Worm (Caenorhabditis elegans): Measurements from ENCODE around the gene math-24.

math-24 gene

DNA sequence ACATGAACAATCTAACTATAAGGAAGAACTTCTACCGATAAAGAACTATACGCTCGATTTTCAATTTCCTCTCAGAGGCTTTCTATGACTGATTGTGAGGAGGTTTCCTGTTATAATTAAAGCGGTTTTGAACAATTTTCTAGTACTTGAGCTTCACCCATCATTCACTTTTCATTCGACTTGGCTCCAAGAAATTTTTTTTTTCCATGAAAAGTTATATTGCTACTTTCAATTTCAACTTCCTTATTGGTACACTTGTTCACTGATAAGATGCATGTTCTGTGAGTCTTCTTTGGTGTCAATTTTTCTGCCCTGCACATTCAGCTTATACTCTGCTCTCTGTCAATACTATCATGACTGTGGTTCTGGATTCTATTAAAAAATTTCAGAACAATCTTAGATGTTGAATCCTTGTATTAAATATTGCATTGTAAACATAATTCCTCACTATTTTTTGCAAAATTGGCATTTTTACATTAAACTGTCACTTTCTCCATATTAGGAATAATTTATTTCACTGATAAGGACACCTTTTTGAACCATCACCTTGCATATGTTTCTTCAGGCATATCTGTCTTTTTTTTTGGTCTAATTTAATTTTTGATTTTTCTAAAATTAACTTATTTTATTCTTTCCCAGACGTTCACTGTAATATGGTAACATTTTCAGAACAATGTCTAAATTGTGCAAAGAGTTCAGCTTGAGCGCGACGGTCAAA lies 29.0 kb upstream of the math-24 start, which contains the start of gene math-10:
TSS of gene math-10 (plus strand) at position 668 of the 718 bp plus-strand sequence.
- TF ChIP-seq ceh-83 (GFP tag; optimal IDR thresholded peaks at IDR 0.05) (no peak), M03D4.4 (tag; optimal IDR thresholded peaks at IDR 0.05) (no peak), zip-8 (tag; optimal IDR thresholded peaks at IDR 0.05) (no peak), snpc-4 (tag; optimal IDR thresholded peaks at IDR 0.05) (no peak), lin-13 (tag; optimal IDR thresholded peaks at IDR 0.05) (no peak), mls-2 (tag; optimal IDR thresholded peaks at IDR 0.05) (no peak), bed-3 (GFP tag; optimal IDR thresholded peaks at IDR 0.05) (no peak), elt-1 (tag; optimal IDR thresholded peaks at IDR 0.05; ENCODE audit: borderline replicate concordance, insufficient read depth) (no peak), hlh-1 (tag; optimal IDR thresholded peaks at IDR 0.05) (no peak), unc-62 (GFP tag; optimal IDR thresholded peaks at IDR 0.05) (no peak), cnd-1 (tag; optimal IDR thresholded peaks at IDR 0.05) (no peak)

DNA sequence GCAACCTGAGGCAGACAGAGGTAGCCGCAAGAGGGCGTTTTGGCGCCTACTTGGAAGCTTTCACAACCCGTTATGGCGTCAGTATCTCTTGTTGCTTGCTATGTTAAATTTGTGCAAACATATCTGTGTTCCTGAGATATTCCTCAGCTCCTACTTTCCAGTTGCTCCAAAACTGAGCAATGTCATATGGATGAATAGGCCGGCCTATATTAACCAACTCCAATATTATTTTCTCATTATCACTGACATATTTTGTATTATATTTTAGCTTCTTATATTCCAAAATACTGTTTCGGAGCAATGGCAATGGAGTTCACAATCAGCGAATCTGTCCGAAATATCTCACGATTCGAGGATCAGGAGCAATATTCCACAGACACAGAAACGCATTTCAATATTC lies 24.4 kb upstream of the math-24 start, which contains the start of gene math-13:
TSS of gene math-13 (plus strand) at position 301 of the 400 bp plus-strand sequence.
- no peak for TF ChIP-seq mep-1 (tag; optimal IDR thresholded peaks at IDR 0.05)

DNA sequence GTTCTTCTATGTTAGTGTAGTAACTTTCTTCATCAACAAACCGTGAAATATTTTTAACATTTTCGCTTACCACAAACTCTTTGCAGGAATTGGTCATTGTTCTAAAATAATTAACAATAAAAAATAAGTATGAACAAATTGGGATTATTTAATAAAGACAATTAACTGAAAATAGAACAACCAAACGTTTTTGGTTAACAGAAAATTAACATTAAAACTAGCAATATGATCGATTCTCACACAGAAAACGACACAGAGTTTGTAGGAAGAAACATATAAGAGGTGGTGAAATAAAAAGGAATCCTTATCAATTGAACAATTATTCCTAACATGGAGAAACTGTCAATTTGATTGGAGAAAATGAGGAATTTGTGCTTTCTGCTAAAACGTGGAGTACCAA lies 21.4 kb upstream of the math-24 start, which contains the start of gene math-16:
TSS of gene math-16 (minus strand) at position 101 of the 400 bp plus-strand sequence.
- TF ChIP-seq nhr-28 (tag; optimal IDR thresholded peaks at IDR 0.05) (no peak), ceh-83 (GFP tag; optimal IDR thresholded peaks at IDR 0.05) (no peak), elt-3 (tag; optimal IDR thresholded peaks at IDR 0.05) (no peak), mab-5 (tag; optimal IDR thresholded peaks at IDR 0.05) (no peak), nhr-2 (tag; optimal IDR thresholded peaks at IDR 0.05) (no peak), flh-1 (GFP tag; optimal IDR thresholded peaks at IDR 0.05) (no peak), drap-1 (GFP tag; optimal IDR thresholded peaks at IDR 0.05) (no peak), M03D4.4 (tag; optimal IDR thresholded peaks at IDR 0.05) (no peak), bed-3 (GFP tag; optimal IDR thresholded peaks at IDR 0.05) (no peak), ces-1 (GFP tag; optimal IDR thresholded peaks at IDR 0.05) (no peak), ceh-39 (tag; optimal IDR thresholded peaks at IDR 0.05) (no peak)

DNA sequence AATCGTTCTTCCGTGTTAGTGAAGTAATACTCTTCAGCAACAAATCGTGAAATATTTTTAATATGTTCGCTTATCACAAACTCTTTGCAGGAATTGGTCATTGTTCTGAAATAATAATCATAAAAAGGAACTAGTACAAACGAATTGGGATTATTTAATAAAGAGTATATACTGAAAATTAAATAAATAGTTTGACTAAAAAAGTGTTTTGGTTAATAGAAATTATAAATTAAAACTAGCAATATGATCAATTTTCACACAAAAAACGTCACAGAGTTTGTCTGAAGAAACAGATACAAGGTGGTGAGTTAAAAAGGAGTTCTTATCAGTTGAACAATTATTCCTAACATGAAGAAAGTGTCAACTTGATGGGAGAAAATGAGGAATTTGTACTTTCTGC lies 17.3 kb upstream of the math-24 start, which contains the start of gene math-5:
TSS of gene math-5 (minus strand) at position 101 of the 400 bp plus-strand sequence.
- TF ChIP-seq nhr-12 (tag; optimal IDR thresholded peaks at IDR 0.05), result no peak
- no peak for TF ChIP-seq ceh-83 (GFP tag; optimal IDR thresholded peaks at IDR 0.05)
- TF ChIP-seq ztf-11 (tag; optimal IDR thresholded peaks at IDR 0.05), result no peak
- no peak for TF ChIP-seq mls-2 (tag; optimal IDR thresholded peaks at IDR 0.05)
- TF ChIP-seq nhr-237 (tag; optimal IDR thresholded peaks at IDR 0.05), result no peak
- no peak for TF ChIP-seq ceh-39 (tag; optimal IDR thresholded peaks at IDR 0.05)
- TF ChIP-seq lin-13 (tag; optimal IDR thresholded peaks at IDR 0.05), result no peak
- TF ChIP-seq sem-2 (GFP tag; optimal IDR thresholded peaks at IDR 0.05), result no peak
- no peak for TF ChIP-seq tbx-8 (GFP tag; optimal IDR thresholded peaks at IDR 0.05)
- TF ChIP-seq lsy-2 (tag; optimal IDR thresholded peaks at IDR 0.05), result no peak
- TF ChIP-seq snpc-4 (tag; optimal IDR thresholded peaks at IDR 0.05), result no peak
- no peak for TF ChIP-seq pha-4 (tag; optimal IDR thresholded peaks at IDR 0.05)
- TF ChIP-seq nhr-76 (tag; optimal IDR thresholded peaks at IDR 0.05), result no peak
- TF ChIP-seq bed-3 (GFP tag; optimal IDR thresholded peaks at IDR 0.05), result no peak
- no peak for TF ChIP-seq nhr-2 (tag; optimal IDR thresholded peaks at IDR 0.05)
- TF ChIP-seq mab-5 (tag; optimal IDR thresholded peaks at IDR 0.05), result no peak
- no peak for TF ChIP-seq ces-1 (GFP tag; optimal IDR thresholded peaks at IDR 0.05)
- TF ChIP-seq M03D4.4 (tag; optimal IDR thresholded peaks at IDR 0.05), result no peak
- no peak for TF ChIP-seq drap-1 (GFP tag; optimal IDR thresholded peaks at IDR 0.05)

DNA sequence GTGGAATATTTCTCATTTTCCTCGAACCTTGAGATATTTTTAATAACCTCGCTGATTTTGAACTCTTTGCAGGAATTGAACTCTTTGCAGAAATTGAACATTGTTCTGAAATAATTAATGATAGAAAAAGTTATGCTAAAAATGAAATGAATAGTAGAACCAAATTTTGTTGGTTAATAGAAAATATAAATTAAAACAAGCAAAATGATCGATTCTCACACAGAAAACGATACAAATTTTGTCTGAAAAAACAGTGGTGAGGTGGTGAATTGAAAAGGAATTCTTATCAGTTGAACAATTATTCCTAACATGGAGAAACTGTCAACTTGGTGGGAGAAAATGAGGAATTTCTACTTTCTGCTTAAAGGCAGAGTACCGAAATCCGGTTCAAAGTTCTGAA lies 15.4 kb upstream of the math-24 start, which contains the start of gene math-6:
TSS of gene math-6 (minus strand) at position 101 of the 400 bp plus-strand sequence.
- TF ChIP-seq unc-39 (tag; optimal IDR thresholded peaks at IDR 0.05) (no peak), nhr-237 (tag; optimal IDR thresholded peaks at IDR 0.05) (no peak), pha-4 (tag; optimal IDR thresholded peaks at IDR 0.05) (no peak), zip-8 (tag; optimal IDR thresholded peaks at IDR 0.05) (no peak), lsy-2 (tag; optimal IDR thresholded peaks at IDR 0.05) (no peak), ceh-83 (GFP tag; optimal IDR thresholded peaks at IDR 0.05) (no peak), flh-1 (GFP tag; optimal IDR thresholded peaks at IDR 0.05) (no peak), ztf-11 (tag; optimal IDR thresholded peaks at IDR 0.05) (no peak), lin-13 (tag; optimal IDR thresholded peaks at IDR 0.05) (no peak), sptf-1 (tag; optimal IDR thresholded peaks at IDR 0.05) (no peak), ces-1 (GFP tag; optimal IDR thresholded peaks at IDR 0.05) (no peak), ceh-39 (tag; optimal IDR thresholded peaks at IDR 0.05) (no peak), nhr-76 (tag; optimal IDR thresholded peaks at IDR 0.05) (no peak), nhr-28 (tag; optimal IDR thresholded peaks at IDR 0.05) (no peak), blmp-1 (tag; optimal IDR thresholded peaks at IDR 0.05) (no peak), tbx-8 (GFP tag; optimal IDR thresholded peaks at IDR 0.05) (no peak), sem-2 (GFP tag; optimal IDR thresholded peaks at IDR 0.05) (no peak)
